Worm (Caenorhabditis elegans): ENCODE data around the gene cyp-25A4.
A peak's percentile ranks its signal among the peaks of the same experiment; 100 is the strongest.

cyp-25A4 gene

ce11 chrIII:3807590-3807989, 44.3 kb downstream of the cyp-25A4 start:
- TF ChIP-seq ceh-36 (tag; optimal IDR thresholded peaks at IDR 0.05) (no peak), ama-1 (optimal IDR thresholded peaks at IDR 0.05) (no peak), B0310.2 (tag; optimal IDR thresholded peaks at IDR 0.05) (no peak), sea-1 (GFP tag; conservative IDR thresholded peaks at IDR 0.05) (no peak), ets-7 (tag; optimal IDR thresholded peaks at IDR 0.05) (no peak), hnd-1 (tag; optimal IDR thresholded peaks at IDR 0.05) (no peak), tbx-37 (GFP tag; conservative IDR thresholded peaks at IDR 0.05) (no peak), aly-1 (tag; optimal IDR thresholded peaks at IDR 0.05) (no peak), flt-1 (GFP tag; IDR thresholded peaks at IDR 0.05) (no peak), ceh-13 (GFP tag; optimal IDR thresholded peaks at IDR 0.05) (no peak), hmbx-1 (tag; optimal IDR thresholded peaks at IDR 0.05) (no peak), pes-1 (GFP tag; IDR thresholded peaks at IDR 0.05) (no peak), F13C5.2 (tag; optimal IDR thresholded peaks at IDR 0.05) (no peak), tbx-11 (GFP tag; IDR thresholded peaks at IDR 0.05) (no peak), scrt-1 (GFP tag; IDR thresholded peaks at IDR 0.05) (no peak), hmg-4 (GFP tag; optimal IDR thresholded peaks at IDR 0.05) (no peak), tra-4 (tag; optimal IDR thresholded peaks at IDR 0.05) (no peak)

ce11 chrIII:3806883-3807282, 45.0 kb downstream of the cyp-25A4 start:
- TF ChIP-seq hmbx-1 (tag; optimal IDR thresholded peaks at IDR 0.05): no peak
- TF ChIP-seq tbx-11 (GFP tag; IDR thresholded peaks at IDR 0.05): no peak
- TF ChIP-seq ama-1 (optimal IDR thresholded peaks at IDR 0.05): no peak
- no peak for TF ChIP-seq scrt-1 (GFP tag; IDR thresholded peaks at IDR 0.05)
- no peak for TF ChIP-seq ets-7 (tag; optimal IDR thresholded peaks at IDR 0.05)
- no peak for TF ChIP-seq ceh-36 (tag; optimal IDR thresholded peaks at IDR 0.05)
- TF ChIP-seq pes-1 (GFP tag; IDR thresholded peaks at IDR 0.05): no peak
- no peak for TF ChIP-seq aly-1 (tag; optimal IDR thresholded peaks at IDR 0.05)
- no peak for TF ChIP-seq flt-1 (GFP tag; IDR thresholded peaks at IDR 0.05)
- TF ChIP-seq hmg-4 (GFP tag; optimal IDR thresholded peaks at IDR 0.05): no peak
- TF ChIP-seq F13C5.2 (tag; optimal IDR thresholded peaks at IDR 0.05): no peak
- no peak for TF ChIP-seq tra-4 (tag; optimal IDR thresholded peaks at IDR 0.05)
- no peak for TF ChIP-seq ceh-13 (GFP tag; optimal IDR thresholded peaks at IDR 0.05)
- no peak for TF ChIP-seq tbx-37 (GFP tag; conservative IDR thresholded peaks at IDR 0.05)

- TF ChIP-seq tra-4 (tag; optimal IDR thresholded peaks at IDR 0.05): no peak
Measured at ce11 chrIII:3804422-3804821, 47.5 kb downstream of the cyp-25A4 start, which contains the start of gene xbx-5. xbx-5 (minus strand) TSS chrIII:3804477.

- no peak for TF ChIP-seq pes-1 (GFP tag; IDR thresholded peaks at IDR 0.05)
- no peak for TF ChIP-seq ets-7 (tag; optimal IDR thresholded peaks at IDR 0.05)
- TF ChIP-seq tra-4 (tag; optimal IDR thresholded peaks at IDR 0.05): no peak
- TF ChIP-seq tbx-37 (GFP tag; conservative IDR thresholded peaks at IDR 0.05): no peak
- TF ChIP-seq aly-1 (tag; optimal IDR thresholded peaks at IDR 0.05): no peak
- no peak for TF ChIP-seq hnd-1 (tag; optimal IDR thresholded peaks at IDR 0.05)
- TF ChIP-seq sea-1 (GFP tag; conservative IDR thresholded peaks at IDR 0.05): no peak
- TF ChIP-seq B0310.2 (tag; optimal IDR thresholded peaks at IDR 0.05): no peak
- TF ChIP-seq ceh-13 (GFP tag; optimal IDR thresholded peaks at IDR 0.05): no peak
- no peak for TF ChIP-seq tbx-11 (GFP tag; IDR thresholded peaks at IDR 0.05)
- TF ChIP-seq F13C5.2 (tag; optimal IDR thresholded peaks at IDR 0.05): no peak
Measured at ce11 chrIII:3803113-3803512, 48.8 kb downstream of the cyp-25A4 start.

ce11 chrIII:3801379-3801894, 50.4 kb downstream of the cyp-25A4 start:
- TF ChIP-seq tra-4 (tag; optimal IDR thresholded peaks at IDR 0.05) (no peak), hnd-1 (tag; optimal IDR thresholded peaks at IDR 0.05) (no peak), tbx-11 (GFP tag; IDR thresholded peaks at IDR 0.05) (no peak), pes-1 (GFP tag; IDR thresholded peaks at IDR 0.05) (peak; percentile 43), ceh-36 (tag; optimal IDR thresholded peaks at IDR 0.05) (peak; percentile 55), hmg-4 (GFP tag; optimal IDR thresholded peaks at IDR 0.05) (peak; percentile 84), F13C5.2 (tag; optimal IDR thresholded peaks at IDR 0.05) (peak; percentile 66), ceh-13 (GFP tag; optimal IDR thresholded peaks at IDR 0.05) (no peak), B0310.2 (tag; optimal IDR thresholded peaks at IDR 0.05) (no peak), tbx-37 (GFP tag; conservative IDR thresholded peaks at IDR 0.05) (no peak), aly-1 (tag; optimal IDR thresholded peaks at IDR 0.05) (no peak), ama-1 (optimal IDR thresholded peaks at IDR 0.05) (no peak), scrt-1 (GFP tag; IDR thresholded peaks at IDR 0.05) (no peak), flt-1 (GFP tag; IDR thresholded peaks at IDR 0.05) (no peak), sea-1 (GFP tag; conservative IDR thresholded peaks at IDR 0.05) (no peak), ets-7 (tag; optimal IDR thresholded peaks at IDR 0.05) (no peak), hmbx-1 (tag; optimal IDR thresholded peaks at IDR 0.05) (no peak)

DNA sequence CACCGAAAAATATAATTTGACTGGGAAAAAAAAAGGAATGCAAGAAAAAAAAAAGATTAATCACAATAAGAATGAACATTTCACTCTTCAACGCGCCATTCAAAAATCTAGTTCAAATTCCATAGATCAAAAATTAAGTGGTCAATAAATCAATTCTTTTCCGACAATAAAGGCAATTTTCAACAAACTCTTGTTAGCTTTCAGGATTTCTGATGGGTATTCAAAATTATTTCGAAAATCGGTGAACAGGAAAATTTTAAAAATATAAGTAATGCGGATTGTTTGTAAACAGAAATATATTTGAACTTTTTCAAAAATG, 51.0 kb downstream of the cyp-25A4 start:
- TF ChIP-seq hnd-1 (tag; optimal IDR thresholded peaks at IDR 0.05): no peak
- no peak for TF ChIP-seq hmbx-1 (tag; optimal IDR thresholded peaks at IDR 0.05)

DNA sequence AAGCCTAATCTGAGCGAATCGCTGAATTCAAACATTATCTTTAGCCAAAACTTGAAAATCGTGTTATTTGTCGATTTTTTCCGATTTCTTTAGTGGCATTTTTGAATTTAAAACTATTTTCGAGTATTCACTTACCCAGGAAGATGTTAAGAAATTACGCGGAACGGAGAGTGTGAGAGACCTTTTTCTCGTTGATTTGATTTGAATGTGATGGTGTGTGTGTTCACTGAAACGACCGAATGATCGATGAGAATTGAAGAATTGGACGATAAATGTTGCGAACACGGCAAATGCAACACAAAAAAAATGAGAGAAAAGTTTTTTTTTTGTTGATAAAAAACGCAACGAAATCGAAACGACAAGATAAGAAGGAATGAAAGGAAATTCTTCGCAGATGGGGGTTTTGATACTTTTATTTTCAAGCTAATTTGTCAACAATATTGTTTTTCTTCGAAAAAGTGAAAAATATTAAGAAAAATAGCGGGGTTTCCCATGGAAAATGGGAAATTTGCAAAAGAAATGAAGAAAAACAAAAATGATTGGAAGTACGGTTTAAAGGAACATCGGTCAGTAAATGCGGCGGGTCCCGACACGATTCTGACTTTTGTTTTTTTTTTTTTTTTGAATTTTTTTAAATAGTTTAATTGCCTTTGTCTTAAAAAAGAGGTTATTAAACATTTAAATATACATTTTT, 51.5 kb downstream of the cyp-25A4 start, which contains the start of gene mtm-3:
mtm-3 (minus strand) TSS at position 228 of the 694 bp plus-strand sequence.
- TF ChIP-seq hmg-4 (GFP tag; optimal IDR thresholded peaks at IDR 0.05) (no peak), hnd-1 (tag; optimal IDR thresholded peaks at IDR 0.05) (no peak), pes-1 (GFP tag; IDR thresholded peaks at IDR 0.05) (no peak), aly-1 (tag; optimal IDR thresholded peaks at IDR 0.05) (no peak), tbx-11 (GFP tag; IDR thresholded peaks at IDR 0.05) (no peak), ets-7 (tag; optimal IDR thresholded peaks at IDR 0.05) (no peak), hmbx-1 (tag; optimal IDR thresholded peaks at IDR 0.05) (no peak), tbx-37 (GFP tag; conservative IDR thresholded peaks at IDR 0.05) (no peak), scrt-1 (GFP tag; IDR thresholded peaks at IDR 0.05) (no peak), sea-1 (GFP tag; conservative IDR thresholded peaks at IDR 0.05) (no peak), ceh-13 (GFP tag; optimal IDR thresholded peaks at IDR 0.05) (no peak), F13C5.2 (tag; optimal IDR thresholded peaks at IDR 0.05) (no peak), ama-1 (optimal IDR thresholded peaks at IDR 0.05) (no peak)

Measured in whole organism, early embryonic.